Fruit fly (Drosophila melanogaster) S2 (cell line): ENCODE measurements around the gene Cpr76Bb.

Experiments used
- CG8478 ChIP-seq: fragments of >200 bp; optimal IDR thresholded peaks from 2 replicates; lab custom pipeline; 2018
- CTCF ChIP-seq, 2 experiments: fragments of >200 bp; optimal IDR thresholded peaks; 2 replicates each; lab custom pipeline; 2018

DNA sequence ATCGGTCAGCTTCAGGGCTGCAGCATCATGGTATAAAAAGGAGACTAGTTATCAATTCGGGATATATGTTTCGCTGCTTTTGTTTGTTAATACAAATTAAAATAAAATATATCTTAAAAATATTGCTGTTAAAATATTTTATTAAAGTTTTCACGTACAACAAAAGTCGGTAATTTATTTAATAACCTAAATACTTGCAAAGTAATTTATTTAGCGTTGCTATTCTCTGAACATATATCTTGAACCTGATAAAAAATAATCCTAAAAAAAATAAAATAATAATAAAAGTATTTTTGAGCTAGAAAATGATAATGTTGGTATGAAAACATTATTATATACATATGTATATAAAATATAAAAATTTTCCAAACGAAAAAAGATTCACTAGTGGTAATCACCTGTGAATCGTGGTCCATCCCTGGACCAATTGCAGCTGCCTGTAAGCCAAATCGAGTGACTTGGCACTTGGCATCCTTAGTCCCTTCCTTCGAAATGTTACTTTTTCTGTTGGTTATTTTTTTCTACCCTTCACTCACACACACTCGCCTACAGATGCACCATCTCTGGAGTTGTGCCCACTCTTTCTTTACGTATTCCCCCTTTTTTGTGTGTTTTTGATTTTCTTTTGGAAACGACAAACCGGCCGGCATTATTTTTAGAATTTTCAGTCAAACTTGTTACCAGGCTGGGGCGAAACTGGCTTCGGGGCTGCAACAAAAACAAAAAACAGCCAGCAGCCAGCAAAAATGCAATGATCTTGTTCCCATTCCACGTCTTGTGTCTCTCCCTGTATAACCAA is 37.9 kb downstream of the Cpr76Bb start:
- TF ChIP-seq CG8478 (lab: Kevin White, UChicago) (no peak), CTCF (optimal IDR thresholded peaks at IDR 0.05; lab: Kevin White, UChicago) (no peak)
